Fruit fly (Drosophila melanogaster) S2 (cell line): ENCODE measurements around the gene CG33325.

Experiments used
- CG8478 ChIP-seq: fragments of >200 bp; optimal IDR thresholded peaks from 2 replicates; lab custom pipeline; 2018
- CTCF ChIP-seq, 2 experiments: fragments of >200 bp; optimal IDR thresholded peaks; 2 replicates each; lab custom pipeline; 2018

dm6 chr3R:8676560-8677000, 3.3 kb downstream of the CG33325 start, which contains the start of the genes Unc50, CG11755 and CG8043:
- TF ChIP-seq CG8478 (lab: Kevin White, UChicago), result no peak
- TF ChIP-seq CTCF (optimal IDR thresholded peaks at IDR 0.05; lab: Kevin White, UChicago), result no peak
